Fruit fly (Drosophila melanogaster) whole organism, wandering third instar larva: Measurements from ENCODE around the gene CG34307.

Source experiments
- CG32264 ChIP-seq: fragments of 200-800 bp; sonication (Bioruptor generic); optimal IDR thresholded peaks from 2 replicates; lab custom pipeline; 2016; ENCODE audit warnings: missing biosample characterization, missing genetic modification characterization
- CG9705 ChIP-seq: fragments of 200-800 bp; sonication (Bioruptor generic); optimal IDR thresholded peaks from 2 replicates; lab custom pipeline; 2018; ENCODE audit warnings: missing biosample characterization, mild to moderate bottlenecking, missing genetic modification characterization
- CrebA ChIP-seq: fragments of 200-800 bp; sonication (Bioruptor generic); optimal IDR thresholded peaks from 2 replicates; lab custom pipeline; 2016; ENCODE audit warnings: missing biosample characterization, mild to moderate bottlenecking, missing genetic modification characterization, borderline replicate concordance
- Dfd ChIP-seq: fragments of >200 bp; optimal IDR thresholded peaks from 2 replicates; lab custom pipeline; 2017; ENCODE audit warnings: missing biosample characterization, missing genetic modification characterization
- Dif ChIP-seq: fragments of 200-275, 200-300 bp; sonication (Bioruptor generic); optimal IDR thresholded peaks from 2 replicates; lab custom pipeline; 2018; ENCODE audit warnings: missing biosample characterization, missing genetic modification characterization; ENCODE audit not compliant: partially characterized antibody
- GATAd ChIP-seq: sonication (Bioruptor generic); optimal IDR thresholded peaks from 2 replicates; lab custom pipeline; 2016; ENCODE audit warnings: missing biosample characterization, missing genetic modification characterization
- HLH106 ChIP-seq: fragments of 200-800 bp; optimal IDR thresholded peaks from 3 replicates; lab custom pipeline; 2019; ENCODE audit warnings: missing biosample characterization, mild to moderate bottlenecking, missing genetic modification characterization, moderate library complexity
- Hnf4 ChIP-seq: fragments of 200-800 bp; sonication (Bioruptor generic); optimal IDR thresholded peaks from 2 replicates; lab custom pipeline; 2016; ENCODE audit warnings: missing biosample characterization, mild to moderate bottlenecking, missing genetic modification characterization
- Hr83 ChIP-seq: fragments of 200-300 bp; sonication (Bioruptor generic); optimal IDR thresholded peaks from 2 replicates; lab custom pipeline; 2016; ENCODE audit warnings: missing biosample characterization, mild to moderate bottlenecking, missing genetic modification characterization, moderate library complexity; ENCODE audit not compliant: poor library complexity, severe bottlenecking
- Jra ChIP-seq: sonication (Bioruptor generic); optimal IDR thresholded peaks from 2 replicates; lab custom pipeline; 2016; ENCODE audit warnings: missing biosample characterization, missing genetic modification characterization
- Mio ChIP-seq: sonication (Bioruptor generic); optimal IDR thresholded peaks from 2 replicates; lab custom pipeline; 2016; ENCODE audit warnings: missing biosample characterization, missing genetic modification characterization
- Myc ChIP-seq: fragments of >200 bp; optimal IDR thresholded peaks from 2 replicates; lab custom pipeline; 2017
- N ChIP-seq: fragments of >200 bp; optimal IDR thresholded peaks from 2 replicates; lab custom pipeline; 2018; ENCODE audit warnings: missing biosample characterization, missing external identifiers, missing genetic modification characterization
- OdsH ChIP-seq: fragments of 200-800 bp; sonication (Bioruptor generic); optimal IDR thresholded peaks from 2 replicates; lab custom pipeline; 2016; ENCODE audit warnings: missing biosample characterization, mild to moderate bottlenecking, missing genetic modification characterization
- Rel ChIP-seq, 2 experiments: fragments of 200-800 bp; sonication (Bioruptor generic) in 1 of 2; optimal IDR thresholded peaks; 2 replicates in 1 of 2; 3 replicates in 1 of 2; lab custom pipeline; 2016 to 2019; ENCODE audit warnings: mild to moderate bottlenecking in 2 of 2, missing biosample characterization in 2 of 2, missing genetic modification characterization in 2 of 2, moderate library complexity in 1 of 2
- Vsx2 ChIP-seq: fragments of 200-300, 225-300 bp; sonication (Bioruptor generic); optimal IDR thresholded peaks from 2 replicates; lab custom pipeline; 2018; ENCODE audit warnings: missing biosample characterization, missing genetic modification characterization; ENCODE audit not compliant: partially characterized antibody
- br ChIP-seq: fragments of 200-800 bp; sonication (Bioruptor generic); optimal IDR thresholded peaks from 2 replicates; lab custom pipeline; 2016; ENCODE audit warnings: missing biosample characterization, missing genetic modification characterization
- brk ChIP-seq: fragments of 200-800 bp; sonication (Bioruptor generic); optimal IDR thresholded peaks from 2 replicates; lab custom pipeline; 2016; ENCODE audit warnings: missing biosample characterization, mild to moderate bottlenecking, missing genetic modification characterization
- dl ChIP-seq, 2 experiments: fragments of 175-275, 200-275 bp in 1 of 2; fragments of 200-275 bp in 1 of 2; sonication (Bioruptor generic); optimal IDR thresholded peaks; lab custom pipeline; 2018; ENCODE audit warnings: mild to moderate bottlenecking in 2 of 2, missing biosample characterization in 2 of 2, missing genetic modification characterization in 2 of 2, moderate library complexity in 2 of 2; ENCODE audit not compliant: partially characterized antibody in 2 of 2, insufficient read depth in 1 of 2
- dmrt93B ChIP-seq: fragments of 200-800 bp; sonication (Bioruptor generic); optimal IDR thresholded peaks from 2 replicates; lab custom pipeline; 2018; ENCODE audit warnings: missing biosample characterization, mild to moderate bottlenecking, missing genetic modification characterization
- dsf ChIP-seq: sonication (Bioruptor generic); optimal IDR thresholded peaks from 2 replicates; lab custom pipeline; 2016; ENCODE audit warnings: missing biosample characterization, missing genetic modification characterization, borderline replicate concordance
- ey ChIP-seq: fragments of 200-800 bp; sonication (Bioruptor generic); optimal IDR thresholded peaks from 2 replicates; lab custom pipeline; 2016; ENCODE audit warnings: missing biosample characterization, missing genetic modification characterization
- foxo ChIP-seq, 2 experiments: fragments of 200-800 bp; sonication (Bioruptor generic); optimal IDR thresholded peaks; 2 replicates in 1 of 2; 3 replicates in 1 of 2; lab custom pipeline; 2016 to 2017; ENCODE audit warnings: missing biosample characterization in 2 of 2, missing genetic modification characterization in 2 of 2
- fru ChIP-seq: fragments of 200-800 bp; sonication (Bioruptor generic); optimal IDR thresholded peaks from 3 replicates; lab custom pipeline; 2016; ENCODE audit warnings: missing biosample characterization, mild to moderate bottlenecking, missing genetic modification characterization
- h ChIP-seq: fragments of 200-800 bp; sonication (Bioruptor generic); optimal IDR thresholded peaks from 3 replicates; lab custom pipeline; 2016; ENCODE audit warnings: missing biosample characterization, mild to moderate bottlenecking, missing genetic modification characterization
- jim ChIP-seq: fragments of 175-275, 200-325 bp; sonication (Bioruptor generic); optimal IDR thresholded peaks from 2 replicates; lab custom pipeline; 2016; ENCODE audit warnings: missing biosample characterization, mild to moderate bottlenecking, missing genetic modification characterization
- lola ChIP-seq: fragments of >200 bp; optimal IDR thresholded peaks from 2 replicates; lab custom pipeline; 2017; ENCODE audit warnings: missing biosample characterization, missing genetic modification characterization
- psq ChIP-seq: fragments of 200-800 bp; sonication (Bioruptor generic); optimal IDR thresholded peaks from 3 replicates; lab custom pipeline; 2017; ENCODE audit warnings: missing biosample characterization, mild to moderate bottlenecking, missing genetic modification characterization, moderate library complexity
- rgr ChIP-seq: fragments of 200-800 bp; sonication (Bioruptor generic); optimal IDR thresholded peaks from 3 replicates; lab custom pipeline; 2016; ENCODE audit warnings: missing biosample characterization, mild to moderate bottlenecking, missing genetic modification characterization
- sage ChIP-seq: fragments of 200-800 bp; sonication (Bioruptor generic); optimal IDR thresholded peaks from 2 replicates; lab custom pipeline; 2016; ENCODE audit warnings: missing biosample characterization, mild to moderate bottlenecking, missing genetic modification characterization
- tai ChIP-seq: sonication (Bioruptor generic); optimal IDR thresholded peaks from 2 replicates; lab custom pipeline; 2016; ENCODE audit warnings: missing biosample characterization, missing genetic modification characterization
- woc ChIP-seq: sonication (Bioruptor generic); optimal IDR thresholded peaks from 2 replicates; lab custom pipeline; 2016; ENCODE audit warnings: missing biosample characterization, mild to moderate bottlenecking, missing genetic modification characterization

CG34307 gene

DNA sequence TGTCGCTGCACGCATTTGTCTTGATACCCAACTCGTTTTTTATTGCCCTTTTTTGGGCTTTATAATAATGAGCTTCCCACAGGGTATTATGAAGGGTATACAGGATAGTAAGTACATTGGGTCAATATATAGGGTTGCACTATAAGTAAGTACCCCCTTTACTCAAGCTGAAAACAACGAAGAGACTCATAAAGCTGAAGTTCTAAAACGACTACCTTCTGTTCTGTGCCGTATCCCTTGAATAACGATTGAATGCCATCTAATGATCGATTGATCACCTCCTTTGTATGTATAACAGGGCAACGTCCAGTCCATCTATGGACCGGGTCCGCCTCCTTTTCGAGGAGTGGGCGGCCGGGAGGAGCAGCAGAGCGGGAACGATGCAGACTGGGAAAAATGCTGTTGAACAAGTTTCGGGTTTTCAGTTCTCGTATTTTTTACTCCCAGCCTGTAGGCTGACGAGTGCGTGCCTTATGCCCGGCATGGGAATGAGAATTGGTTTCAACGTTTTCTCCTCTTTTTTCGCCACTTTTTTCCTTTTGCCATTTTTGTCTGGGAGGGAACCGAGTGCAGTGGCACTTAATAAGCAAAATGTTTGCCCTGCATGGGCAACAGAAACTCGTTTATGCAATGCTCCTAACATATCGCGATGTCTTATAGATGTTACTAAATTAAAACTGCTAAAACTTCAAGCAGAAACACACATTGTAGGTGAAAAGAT lies 37.7 kb upstream of the CG34307 start (continued):
- TF ChIP-seq CG9705, result no peak
- peak; percentile 49 for TF ChIP-seq OdsH (GFP tag; lab: Kevin White, UChicago)
- TF ChIP-seq, all 38 proteins: peak for 16

DNA sequence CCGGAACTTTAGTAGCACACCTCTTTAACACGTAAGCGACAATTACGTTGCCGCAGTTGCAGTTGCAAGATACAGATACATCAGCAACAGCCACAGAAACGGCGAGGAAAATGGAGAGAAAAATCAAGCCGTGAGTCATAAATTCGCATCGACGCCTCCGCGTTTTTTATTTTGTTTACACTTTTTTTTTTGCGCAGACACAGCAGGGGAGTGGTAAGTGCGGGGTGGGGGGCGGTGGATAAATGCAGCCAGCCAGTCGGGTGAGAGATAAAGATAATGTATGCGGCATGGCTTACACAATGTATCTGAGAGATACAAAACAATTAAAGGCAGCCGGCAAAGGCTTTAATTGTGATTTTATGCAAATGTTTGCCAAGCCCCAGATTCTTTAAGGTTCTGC lies 32.2 kb upstream of the CG34307 start:
- no peak for TF ChIP-seq sage (GFP tag; lab: Kevin White, UChicago)

DNA sequence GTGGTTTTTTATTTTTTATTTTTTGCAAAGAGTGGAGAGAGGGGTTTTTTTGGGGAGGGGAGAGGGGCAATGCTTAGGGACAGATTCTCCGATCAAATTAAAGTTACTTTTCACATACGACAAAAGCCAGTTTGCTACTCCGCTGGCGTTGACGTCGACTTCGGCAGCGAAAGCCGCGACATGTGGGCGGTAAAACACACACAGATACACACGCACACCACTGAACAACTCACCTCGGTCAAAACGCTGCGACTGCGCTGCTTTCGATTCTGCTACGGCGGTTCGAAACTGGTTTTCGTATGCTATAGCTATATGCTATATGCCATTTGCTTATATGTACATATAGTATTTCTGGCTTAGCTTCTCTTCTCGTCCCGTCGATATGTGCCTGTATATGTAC lies 28.8 kb upstream of the CG34307 start:
- TF ChIP-seq Vsx2 (peak; percentile 14), brk (no peak), fru (peak; percentile 50), lola (no peak), psq (GFP tag; lab: Kevin White, UChicago) (no peak), dl (GFP tag; optimal IDR thresholded peaks at IDR 0.05; lab: Kevin White, UChicago; ENCODE audit: insufficient read depth in 1 of 2, partially characterized antibody in 2 of 2) (peak in 1 of 2 experiments; percentile 22), ey (GFP tag; lab: Kevin White, UChicago) (no peak), Rel (GFP tag; optimal IDR thresholded peaks at IDR 0.05; lab: Kevin White, UChicago) (peak; percentile 32), Rel (tag; optimal IDR thresholded peaks at IDR 0.05; lab: Kevin White, UChicago) (no peak), Dif (peak; percentile 61), N (GFP tag; lab: Kevin White, UChicago) (peak; percentile 9)

DNA sequence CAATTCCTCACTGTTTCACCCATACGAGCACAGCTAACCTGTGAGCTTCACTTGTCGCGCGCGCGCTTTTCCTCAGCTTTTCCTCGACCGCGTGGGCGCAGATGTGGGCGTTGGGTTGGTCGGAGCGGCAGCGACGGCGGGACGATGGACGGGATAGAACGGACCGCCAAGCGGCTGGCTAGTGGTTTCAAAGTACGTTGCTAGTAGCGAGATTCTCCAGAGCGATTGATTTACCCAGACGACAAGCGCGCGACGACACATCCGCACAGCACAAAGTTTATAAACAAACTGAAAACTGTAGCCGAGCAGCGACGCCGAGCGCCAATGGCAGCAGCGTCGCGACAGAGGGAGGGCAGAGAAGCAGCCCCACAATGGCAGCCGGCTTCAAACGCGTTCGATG lies 28.2 kb upstream of the CG34307 start, which contains the start of gene CG6959:
CG6959 (minus strand) TSS at position 292 of the 400 bp plus-strand sequence.
- TF ChIP-seq jim (GFP tag; lab: Kevin White, UChicago), result no peak
- TF ChIP-seq rgr (GFP tag; lab: Kevin White, UChicago), result peak; percentile 9
- TF ChIP-seq Hr83, result peak; percentile 28
- TF ChIP-seq dsf (GFP tag; lab: Kevin White, UChicago), result no peak
- TF ChIP-seq N (GFP tag; lab: Kevin White, UChicago), result no peak

DNA sequence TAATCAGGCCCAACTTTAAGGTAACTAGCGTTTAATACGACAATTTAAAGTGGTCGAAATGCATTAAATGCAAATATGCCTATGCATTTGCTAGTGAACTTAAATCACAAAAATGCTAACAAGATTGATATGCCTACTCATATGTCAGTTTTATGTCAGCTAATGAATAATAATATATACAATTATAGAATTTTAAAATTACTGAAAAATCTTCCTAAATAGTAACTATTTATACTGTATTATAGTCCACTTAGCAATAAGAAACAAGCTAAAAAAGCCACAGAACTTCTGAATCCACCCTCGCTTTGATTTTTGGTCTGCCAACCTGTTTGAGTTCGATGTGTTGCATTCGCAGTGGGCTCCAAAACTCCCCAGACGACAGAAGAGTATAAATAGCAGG lies 27.7 kb upstream of the CG34307 start:
- peak in 1 of 2 experiments; percentile 50 for TF ChIP-seq foxo (GFP tag; optimal IDR thresholded peaks at IDR 0.05; lab: Kevin White, UChicago)
- no peak for TF ChIP-seq lola
- TF ChIP-seq HLH106 (tag; lab: Kevin White, UChicago), result peak; percentile 37
- TF ChIP-seq woc (GFP tag; lab: Kevin White, UChicago), result no peak
- no peak for TF ChIP-seq psq (GFP tag; lab: Kevin White, UChicago)

DNA sequence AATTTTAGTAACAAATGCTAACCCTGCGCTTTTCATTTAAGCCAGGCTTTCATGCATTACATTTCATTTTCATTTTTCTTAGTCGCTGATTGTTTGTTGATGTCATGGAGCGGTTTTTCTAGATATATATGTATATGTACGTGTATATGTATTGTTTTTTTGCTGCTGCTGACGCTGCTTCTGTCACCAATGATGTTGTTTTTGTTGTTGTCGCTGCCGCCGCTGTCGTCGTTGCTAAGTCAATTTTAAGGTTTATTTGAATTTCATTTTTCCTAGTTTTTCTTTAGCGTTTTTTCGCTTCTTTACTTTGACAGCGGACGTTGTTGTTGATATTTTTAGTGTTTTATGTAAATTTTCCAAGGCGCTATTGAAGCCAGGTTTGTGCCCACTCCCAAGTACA lies 27.2 kb upstream of the CG34307 start:
- TF ChIP-seq tai (no peak), ey (GFP tag; lab: Kevin White, UChicago) (no peak), psq (GFP tag; lab: Kevin White, UChicago) (no peak), sage (GFP tag; lab: Kevin White, UChicago) (no peak), br (no peak), OdsH (GFP tag; lab: Kevin White, UChicago) (no peak), foxo (GFP tag; optimal IDR thresholded peaks at IDR 0.05; lab: Kevin White, UChicago) (no peak), Dif (no peak)

DNA sequence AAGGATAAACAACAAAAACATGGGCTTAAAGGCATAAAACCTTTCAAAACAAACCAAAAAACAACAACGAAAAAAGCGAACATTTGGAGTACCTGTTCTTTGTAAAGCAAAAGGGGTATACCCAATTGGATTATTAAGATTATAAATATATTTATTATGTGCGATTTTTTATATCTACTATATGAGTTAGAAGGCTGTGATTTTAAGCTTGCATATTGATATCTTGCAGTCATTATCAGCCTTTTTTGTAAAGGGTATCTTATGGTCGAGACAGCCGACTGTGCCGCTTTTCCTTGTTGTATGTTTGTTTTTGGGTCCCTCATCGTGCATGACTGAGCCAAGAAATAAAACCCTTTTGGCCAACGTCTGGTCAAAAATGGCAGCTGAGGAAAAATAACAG lies 24.7 kb upstream of the CG34307 start:
- TF ChIP-seq woc (GFP tag; lab: Kevin White, UChicago), result peak; percentile 43
- peak; percentile 77 for TF ChIP-seq HLH106 (tag; lab: Kevin White, UChicago)
- TF ChIP-seq jim (GFP tag; lab: Kevin White, UChicago), result no peak
- TF ChIP-seq Hnf4, result peak; percentile 47
- TF ChIP-seq Rel (GFP tag; optimal IDR thresholded peaks at IDR 0.05; lab: Kevin White, UChicago), result peak; percentile 19
- no peak for TF ChIP-seq Rel (tag; optimal IDR thresholded peaks at IDR 0.05; lab: Kevin White, UChicago)
- TF ChIP-seq CrebA (GFP tag; lab: Kevin White, UChicago), result peak; percentile 5
- peak in 1 of 2 experiments; percentile 85 for TF ChIP-seq foxo (GFP tag; optimal IDR thresholded peaks at IDR 0.05; lab: Kevin White, UChicago)
- TF ChIP-seq brk, result no peak
- TF ChIP-seq dmrt93B (GFP tag; lab: Kevin White, UChicago), result peak; percentile 49
- TF ChIP-seq N (GFP tag; lab: Kevin White, UChicago), result no peak
- TF ChIP-seq Dfd (GFP tag; lab: Kevin White, UChicago), result no peak
- TF ChIP-seq h (GFP tag; lab: Kevin White, UChicago), result peak; percentile 78
- peak; percentile 59 for TF ChIP-seq rgr (GFP tag; lab: Kevin White, UChicago)
- no peak for TF ChIP-seq Dif
- peak; percentile 55 for TF ChIP-seq psq (GFP tag; lab: Kevin White, UChicago)
- no peak for TF ChIP-seq Myc (lab: Kevin White, UChicago)
- peak; percentile 81 for TF ChIP-seq fru
- TF ChIP-seq Vsx2, result no peak
- TF ChIP-seq br, result peak; percentile 45
- peak; percentile 3 for TF ChIP-seq sage (GFP tag; lab: Kevin White, UChicago)
- no peak for TF ChIP-seq Jra (GFP tag; lab: Kevin White, UChicago)
- peak; percentile 17 for TF ChIP-seq ey (GFP tag; lab: Kevin White, UChicago)
- no peak for TF ChIP-seq dsf (GFP tag; lab: Kevin White, UChicago)
- no peak for TF ChIP-seq lola
- TF ChIP-seq CG32264 (GFP tag; lab: Kevin White, UChicago), result no peak
- no peak for TF ChIP-seq Mio
- no peak for TF ChIP-seq GATAd
- no peak for TF ChIP-seq tai
